Worm (Caenorhabditis elegans) whole organism, early embryonic: ENCODE data around the gene B0035.22.

Experiments
- B0310.2 ChIP-seq: sonication (generic microtip); optimal IDR thresholded peaks from 2 replicates; lab custom pipeline; 2016; ENCODE audit warnings: mild to moderate bottlenecking, missing genetic modification characterization, missing compliant biosample characterization
- F13C5.2 ChIP-seq: sonication (generic microtip); optimal IDR thresholded peaks from 2 replicates; lab custom pipeline; 2017; ENCODE audit warnings: mild to moderate bottlenecking, missing genetic modification characterization, inconsistent platforms, missing compliant biosample characterization
- aly-1 ChIP-seq: sonication (generic microtip); optimal IDR thresholded peaks from 2 replicates; lab custom pipeline; 2016; ENCODE audit warnings: missing genetic modification characterization, missing compliant biosample characterization
- ama-1 ChIP-seq: fragments of 150-350 bp; optimal IDR thresholded peaks from 2 replicates; lab custom pipeline; 2014
- ceh-13 ChIP-seq: fragments of 200-800 bp; sonication (Bioruptor generic); optimal IDR thresholded peaks from 2 replicates; lab custom pipeline; 2018; ENCODE audit warnings: mild to moderate bottlenecking, missing genetic modification characterization, missing compliant biosample characterization
- ceh-36 ChIP-seq: sonication (generic microtip); optimal IDR thresholded peaks from 2 replicates; lab custom pipeline; 2016; ENCODE audit warnings: missing genetic modification characterization, inconsistent platforms, missing compliant biosample characterization
- ets-7 ChIP-seq: sonication (generic microtip); optimal IDR thresholded peaks from 2 replicates; lab custom pipeline; 2016; ENCODE audit warnings: missing genotype, missing genetic modification characterization, missing compliant biosample characterization
- flt-1 ChIP-seq: fragments of 200-800 bp; sonication (Bioruptor generic); IDR thresholded peaks from 2 replicates; pipeline ENCODE4 v1.3.6; 2022; ENCODE audit warnings: missing genetic modification characterization, missing compliant biosample characterization
- hmbx-1 ChIP-seq: sonication (generic microtip); optimal IDR thresholded peaks from 2 replicates; lab custom pipeline; 2016; ENCODE audit warnings: mild to moderate bottlenecking, missing genetic modification characterization, missing compliant biosample characterization
- hmg-4 ChIP-seq: fragments of 200-800 bp; sonication (Bioruptor generic); optimal IDR thresholded peaks from 2 replicates; lab custom pipeline; 2018; ENCODE audit warnings: mild to moderate bottlenecking, missing genetic modification characterization, missing compliant biosample characterization
- hnd-1 ChIP-seq: sonication (generic microtip); optimal IDR thresholded peaks from 2 replicates; lab custom pipeline; 2016; ENCODE audit warnings: missing genetic modification characterization, missing compliant biosample characterization
- pes-1 ChIP-seq: fragments of 200-800 bp; sonication (Bioruptor generic); IDR thresholded peaks from 2 replicates; pipeline ENCODE4 v1.3.6; 2022; ENCODE audit warnings: missing genetic modification reagents, missing genetic modification characterization, missing compliant biosample characterization
- scrt-1 ChIP-seq: fragments of 200-800 bp; sonication (Bioruptor generic); IDR thresholded peaks from 2 replicates; pipeline ENCODE4 v1.3.6; 2022; ENCODE audit warnings: missing genetic modification characterization, missing compliant biosample characterization
- sea-1 ChIP-seq: fragments of 200-800 bp; sonication (Bioruptor generic); conservative IDR thresholded peaks from 2 replicates; pipeline ENCODE4 v1.3.6; 2022; ENCODE audit warnings: missing genetic modification characterization, missing compliant biosample characterization
- tbx-11 ChIP-seq: fragments of 200-800 bp; sonication (Bioruptor generic); IDR thresholded peaks from 2 replicates; pipeline ENCODE4 v1.3.6; 2022; ENCODE audit warnings: missing genetic modification characterization, missing compliant biosample characterization
- tbx-37 ChIP-seq: fragments of 200-800 bp; sonication (Bioruptor generic); conservative IDR thresholded peaks from 2 replicates; pipeline ENCODE4 v1.3.6; 2022; ENCODE audit warnings: missing genetic modification reagents, missing genetic modification characterization, missing compliant biosample characterization
- tra-4 ChIP-seq: sonication (generic microtip); optimal IDR thresholded peaks from 2 replicates; lab custom pipeline; 2017; ENCODE audit warnings: missing genetic modification characterization, missing compliant biosample characterization

B0035.22 gene

ce11 chrIV:11329269-11329668, 14.3 kb downstream of the B0035.22 start, which contains the start of gene leo-1:
leo-1 (minus strand) TSS chrIV:11329369.
- TF ChIP-seq hnd-1 (tag; lab: Kevin White, UChicago) (no peak), hmg-4 (GFP tag; lab: Kevin White, UChicago) (no peak), pes-1 (GFP tag; lab: Robert Waterston, UW) (no peak), ets-7 (tag; lab: Kevin White, UChicago) (no peak), flt-1 (GFP tag; lab: Robert Waterston, UW) (no peak), aly-1 (no peak), tbx-37 (no peak), F13C5.2 (tag; lab: Kevin White, UChicago) (no peak), scrt-1 (no peak), sea-1 (GFP tag; lab: Robert Waterston, UW) (no peak), B0310.2 (no peak), ceh-36 (tag; lab: Kevin White, UChicago) (no peak), hmbx-1 (tag; lab: Kevin White, UChicago) (no peak)

ce11 chrIV:11332751-11333150, 17.8 kb downstream of the B0035.22 start, which contains the start of gene sart-3:
sart-3 (minus strand) TSS chrIV:11332969.
- TF ChIP-seq hmbx-1 (tag; lab: Kevin White, UChicago) (no peak), tbx-11 (GFP tag; lab: Robert Waterston, UW) (no peak), scrt-1 (no peak), hmg-4 (GFP tag; lab: Kevin White, UChicago) (no peak), sea-1 (GFP tag; lab: Robert Waterston, UW) (no peak), tra-4 (tag; lab: Kevin White, UChicago) (no peak), ceh-13 (GFP tag; lab: Kevin White, UChicago) (no peak), ama-1 (lab: Kevin White, UChicago) (no peak)

ce11 chrIV:11336180-11336579, 21.2 kb downstream of the B0035.22 start:
- TF ChIP-seq ceh-36 (tag; lab: Kevin White, UChicago) (no peak), flt-1 (GFP tag; lab: Robert Waterston, UW) (no peak), B0310.2 (no peak), pes-1 (GFP tag; lab: Robert Waterston, UW) (no peak), tbx-11 (GFP tag; lab: Robert Waterston, UW) (no peak)

ce11 chrIV:11337021-11337420, 22.1 kb downstream of the B0035.22 start, which contains the start of gene F54E12.2:
F54E12.2 (minus strand) TSS chrIV:11337184.
- TF ChIP-seq tbx-37: no peak
- TF ChIP-seq pes-1 (GFP tag; lab: Robert Waterston, UW): no peak
- no peak for TF ChIP-seq tbx-11 (GFP tag; lab: Robert Waterston, UW)
- TF ChIP-seq sea-1 (GFP tag; lab: Robert Waterston, UW): no peak
- TF ChIP-seq hmbx-1 (tag; lab: Kevin White, UChicago): no peak
- TF ChIP-seq flt-1 (GFP tag; lab: Robert Waterston, UW): no peak
- no peak for TF ChIP-seq B0310.2
- no peak for TF ChIP-seq ets-7 (tag; lab: Kevin White, UChicago)

DNA sequence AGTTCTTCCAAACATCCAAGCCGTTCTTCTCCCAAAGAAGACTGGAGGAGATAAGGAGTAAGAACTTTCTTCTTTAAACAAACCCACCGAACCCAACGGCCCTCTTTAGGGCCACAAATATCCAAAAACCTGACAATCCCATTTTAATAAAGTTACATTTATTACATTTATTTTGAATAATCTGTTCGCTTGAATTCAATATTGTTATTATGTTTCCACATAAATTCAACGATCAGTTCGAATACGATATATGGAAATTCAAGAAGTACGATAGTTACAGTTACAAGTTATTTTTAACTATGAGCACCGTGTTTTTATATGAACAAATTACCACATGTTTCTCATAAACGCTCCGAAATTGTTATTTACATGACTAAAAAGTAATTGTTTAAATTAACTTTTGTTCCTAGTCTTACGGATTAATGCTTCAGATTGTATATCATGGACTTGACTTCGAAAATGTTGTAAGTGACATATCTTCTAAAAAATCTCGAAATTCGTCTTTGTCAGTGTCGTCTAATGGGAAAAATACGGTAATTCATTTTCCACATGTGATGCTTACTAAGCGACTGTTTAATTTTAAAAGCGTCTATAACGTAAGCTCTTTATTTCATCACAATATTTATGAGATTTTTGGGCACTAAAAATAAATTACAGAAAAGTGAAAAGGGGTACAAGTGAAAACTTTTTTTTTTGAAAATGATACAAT, 25.9 kb downstream of the B0035.22 start:
- TF ChIP-seq pes-1 (GFP tag; lab: Robert Waterston, UW): no peak
- TF ChIP-seq sea-1 (GFP tag; lab: Robert Waterston, UW): 0 out of 2 replicates have a peak, but pooled peaks have one; percentile 18
- TF ChIP-seq tra-4 (tag; lab: Kevin White, UChicago): no peak
- TF ChIP-seq B0310.2: no peak
- TF ChIP-seq ceh-13 (GFP tag; lab: Kevin White, UChicago): no peak

DNA sequence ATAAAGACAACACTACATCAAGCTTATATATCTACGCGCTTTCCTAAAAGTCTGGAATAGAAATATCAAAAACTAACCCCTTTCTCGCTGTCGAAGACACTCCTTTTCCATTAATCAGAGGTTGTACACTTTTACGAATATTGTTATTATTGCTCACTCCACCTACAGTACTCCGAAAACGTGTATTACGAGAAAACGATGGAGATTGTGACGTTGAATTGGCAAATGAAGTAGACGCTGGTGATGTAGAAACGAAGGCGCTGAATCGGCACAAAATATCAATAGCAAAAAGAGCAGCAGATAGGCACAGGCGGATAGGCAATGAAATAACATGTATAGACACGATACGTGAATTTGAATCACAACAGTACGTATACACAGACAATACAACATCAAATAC, 29.3 kb downstream of the B0035.22 start:
- TF ChIP-seq sea-1 (GFP tag; lab: Robert Waterston, UW): no peak
- no peak for TF ChIP-seq B0310.2
- no peak for TF ChIP-seq flt-1 (GFP tag; lab: Robert Waterston, UW)
- TF ChIP-seq pes-1 (GFP tag; lab: Robert Waterston, UW): no peak
- no peak for TF ChIP-seq tbx-37
- no peak for TF ChIP-seq hnd-1 (tag; lab: Kevin White, UChicago)
- TF ChIP-seq hmbx-1 (tag; lab: Kevin White, UChicago): no peak
- no peak for TF ChIP-seq ceh-13 (GFP tag; lab: Kevin White, UChicago)

DNA sequence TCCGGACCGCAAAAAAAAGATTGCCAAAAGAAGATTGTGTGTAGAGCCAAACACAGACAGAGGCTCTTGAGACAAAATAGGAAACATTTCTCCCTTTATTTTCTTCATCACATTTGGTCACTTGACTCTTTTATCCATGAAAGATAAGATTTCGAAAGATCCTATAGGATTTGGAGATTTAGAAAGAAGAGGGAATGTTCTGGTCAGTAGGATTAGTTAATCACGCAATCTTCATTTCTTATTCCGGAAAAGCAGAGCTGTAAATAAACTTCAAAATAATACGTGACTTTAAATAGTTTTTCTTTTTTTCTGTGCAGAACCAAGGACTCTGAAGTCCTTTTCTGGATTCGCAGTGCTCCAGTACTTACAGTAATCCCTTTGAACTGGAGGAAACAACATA, 32.3 kb downstream of the B0035.22 start:
- TF ChIP-seq F13C5.2 (tag; lab: Kevin White, UChicago) (no peak), hmg-4 (GFP tag; lab: Kevin White, UChicago) (no peak), hnd-1 (tag; lab: Kevin White, UChicago) (no peak), aly-1 (no peak)

- TF ChIP-seq pes-1 (GFP tag; lab: Robert Waterston, UW) (no peak), scrt-1 (no peak), hmbx-1 (tag; lab: Kevin White, UChicago) (no peak), hnd-1 (tag; lab: Kevin White, UChicago) (no peak), hmg-4 (GFP tag; lab: Kevin White, UChicago) (no peak), B0310.2 (no peak), ceh-13 (GFP tag; lab: Kevin White, UChicago) (no peak), aly-1 (no peak), ama-1 (lab: Kevin White, UChicago) (no peak), ceh-36 (tag; lab: Kevin White, UChicago) (no peak), tbx-11 (GFP tag; lab: Robert Waterston, UW) (no peak), F13C5.2 (tag; lab: Kevin White, UChicago) (no peak), ets-7 (tag; lab: Kevin White, UChicago) (no peak), flt-1 (GFP tag; lab: Robert Waterston, UW) (no peak), tra-4 (tag; lab: Kevin White, UChicago) (no peak)
These were observed 33.9 kb downstream of the B0035.22 start for ce11 chrIV:11348822-11349221.
